Worm (Caenorhabditis elegans) whole organism, L3 larva: ENCODE measurements around the gene tag-335.
A peak's percentile ranks its signal among the peaks of the same experiment; 100 is the strongest.

Source experiments
- R02D3.7 ChIP-seq: fragments of 150-350 bp; optimal IDR thresholded peaks from 2 replicates; lab custom pipeline; 2014; ENCODE audit warnings: missing biosample characterization, missing genetic modification characterization
- aly-2 ChIP-seq: fragments of 150-350 bp; optimal IDR thresholded peaks from 2 replicates; lab custom pipeline; 2014; ENCODE audit warnings: missing biosample characterization, missing genetic modification characterization
- ama-1 ChIP-seq: fragments of 150-350 bp; optimal IDR thresholded peaks from 2 replicates; lab custom pipeline; 2018
- ceh-28 ChIP-seq: fragments of 150-350 bp; optimal IDR thresholded peaks from 2 replicates; lab custom pipeline; 2014; ENCODE audit warnings: missing biosample characterization, missing genetic modification reagents, missing genetic modification characterization
- ceh-82 ChIP-seq: fragments of 150-350 bp; optimal IDR thresholded peaks from 2 replicates; lab custom pipeline; 2014; ENCODE audit warnings: missing biosample characterization, missing genetic modification characterization
- egl-5 ChIP-seq: fragments of 150-350 bp; optimal IDR thresholded peaks from 2 replicates; lab custom pipeline; 2017; ENCODE audit warnings: missing biosample characterization, missing genetic modification reagents, missing genetic modification characterization, inconsistent platforms
- elt-1 ChIP-seq: fragments of 150-350 bp; optimal IDR thresholded peaks from 2 replicates; lab custom pipeline; 2014; ENCODE audit warnings: missing biosample characterization, missing genetic modification characterization
- elt-2 ChIP-seq: sonication (generic microtip); optimal IDR thresholded peaks from 2 replicates; lab custom pipeline; 2016; ENCODE audit warnings: missing genetic modification reagents, mild to moderate bottlenecking, missing genetic modification characterization, missing compliant biosample characterization
- elt-3 ChIP-seq, 3 experiments: fragments of 150-350 bp in 1 of 3; sonication (generic microtip) in 2 of 3; optimal IDR thresholded peaks; 2 replicates in 2 of 3; 4 replicates in 1 of 3; lab custom pipeline; 2014 to 2017; ENCODE audit warnings: missing biosample characterization in 3 of 3, missing genetic modification characterization in 3 of 3
- fkh-10 ChIP-seq: sonication (generic microtip); optimal IDR thresholded peaks from 2 replicates; lab custom pipeline; 2017; ENCODE audit warnings: missing biosample characterization, missing genetic modification reagents, missing genetic modification characterization
- fkh-2 ChIP-seq: fragments of 150-350 bp; optimal IDR thresholded peaks from 2 replicates; lab custom pipeline; 2014; ENCODE audit warnings: missing biosample characterization, missing genetic modification reagents, missing genetic modification characterization
- fos-1 ChIP-seq: fragments of 150-350 bp; optimal IDR thresholded peaks from 2 replicates; lab custom pipeline; 2014; ENCODE audit warnings: missing biosample characterization, missing genetic modification characterization
- hmg-11 ChIP-seq: sonication (generic microtip); optimal IDR thresholded peaks from 2 replicates; lab custom pipeline; 2016; ENCODE audit warnings: missing genetic modification characterization, missing compliant biosample characterization
- lin-15B ChIP-seq: fragments of 150-350 bp; optimal IDR thresholded peaks from 2 replicates; lab custom pipeline; 2014; ENCODE audit warnings: missing biosample characterization, missing genetic modification characterization
- lin-39 ChIP-seq: fragments of 150-350 bp; optimal IDR thresholded peaks from 2 replicates; lab custom pipeline; 2018; ENCODE audit warnings: missing biosample characterization, missing genetic modification reagents, missing genetic modification characterization
- lsy-12 ChIP-seq: sonication (generic microtip); optimal IDR thresholded peaks from 2 replicates; lab custom pipeline; 2016; ENCODE audit warnings: mild to moderate bottlenecking, missing genetic modification characterization, missing compliant biosample characterization
- mdl-1 ChIP-seq: fragments of 150-350 bp; optimal IDR thresholded peaks from 2 replicates; lab custom pipeline; 2014; ENCODE audit warnings: missing biosample characterization, missing genetic modification characterization
- mml-1 ChIP-seq: fragments of 150-350 bp; sonication (generic microtip); optimal IDR thresholded peaks from 3 replicates; lab custom pipeline; 2014; ENCODE audit warnings: missing biosample characterization, missing genetic modification characterization
- nfya-1 ChIP-seq: sonication (generic microtip); optimal IDR thresholded peaks from 2 replicates; lab custom pipeline; 2017; ENCODE audit warnings: missing genetic modification characterization, mild to moderate bottlenecking, missing compliant biosample characterization, antibody characterized with exemption, moderate library complexity; ENCODE audit not compliant: insufficient read depth
- nhr-12 ChIP-seq: fragments of 150-350 bp; optimal IDR thresholded peaks from 2 replicates; lab custom pipeline; 2014; ENCODE audit warnings: missing biosample characterization, missing genetic modification characterization
- nhr-23 ChIP-seq: fragments of 150-350 bp; optimal IDR thresholded peaks from 2 replicates; lab custom pipeline; 2014; ENCODE audit warnings: missing biosample characterization, missing genetic modification reagents, missing genetic modification characterization
- nhr-237 ChIP-seq: fragments of 150-350 bp; optimal IDR thresholded peaks from 2 replicates; lab custom pipeline; 2014; ENCODE audit warnings: missing biosample characterization, missing genetic modification characterization
- nhr-25 ChIP-seq: sonication (generic microtip); optimal IDR thresholded peaks from 2 replicates; lab custom pipeline; 2017; ENCODE audit warnings: missing biosample characterization, missing genetic modification characterization
- nhr-67 ChIP-seq: fragments of 150-350 bp; optimal IDR thresholded peaks from 2 replicates; lab custom pipeline; 2014; ENCODE audit warnings: missing biosample characterization, missing genetic modification characterization
- nhr-77 ChIP-seq: fragments of 150-350 bp; optimal IDR thresholded peaks from 2 replicates; lab custom pipeline; 2014; ENCODE audit warnings: missing biosample characterization, missing genetic modification characterization
- pha-4 ChIP-seq: fragments of 150-350 bp; optimal IDR thresholded peaks from 2 replicates; lab custom pipeline; 2014; ENCODE audit warnings: missing biosample characterization, missing genetic modification reagents, missing genetic modification characterization
- pqm-1 ChIP-seq: fragments of 150-350 bp; optimal IDR thresholded peaks from 2 replicates; lab custom pipeline; 2017; ENCODE audit warnings: missing biosample characterization, missing genetic modification characterization, inconsistent platforms
- sea-2 ChIP-seq: fragments of 150-350 bp; sonication (generic microtip); optimal IDR thresholded peaks from 4 replicates; lab custom pipeline; 2014; ENCODE audit warnings: missing biosample characterization, missing genetic modification reagents, missing genetic modification characterization
- skn-1 ChIP-seq: fragments of 150-350 bp; optimal IDR thresholded peaks from 2 replicates; lab custom pipeline; 2014; ENCODE audit warnings: missing biosample characterization, missing genetic modification characterization
- snpc-4 ChIP-seq: fragments of 150-350 bp; optimal IDR thresholded peaks from 2 replicates; lab custom pipeline; 2014; ENCODE audit warnings: missing biosample characterization, missing genetic modification characterization
- unc-39 ChIP-seq: sonication (generic microtip); optimal IDR thresholded peaks from 4 replicates; lab custom pipeline; 2017; ENCODE audit warnings: missing biosample characterization, missing genetic modification characterization
- ztf-11 ChIP-seq: fragments of 150-350 bp; optimal IDR thresholded peaks from 2 replicates; lab custom pipeline; 2014; ENCODE audit warnings: missing biosample characterization, missing genetic modification characterization

Gene tag-335

ce11 chrIV:12268272-12269045 lies 9.9 kb downstream of the tag-335 start, which contains the start of the genes ppm-1.H and rpl-34:
Gene ppm-1.H, minus strand, starts transcription at chrIV:12268322.
Gene rpl-34, plus strand, starts transcription at chrIV:12268995.
- TF ChIP-seq nfya-1 (tag; lab: Kevin White, UChicago) (peak; percentile 95), aly-2 (tag; lab: Kevin White, UChicago) (no peak), egl-5 (peak; percentile 87), pha-4 (tag; lab: Kevin White, UChicago) (peak; percentile 88), lin-15B (tag; lab: Kevin White, UChicago) (peak; percentile 82), hmg-11 (tag; lab: Kevin White, UChicago) (peak; percentile 31), R02D3.7 (tag; lab: Kevin White, UChicago) (peak; percentile 88), nhr-25 (tag; lab: Kevin White, UChicago) (peak; percentile 37), pqm-1 (tag; lab: Kevin White, UChicago) (peak; percentile 11), skn-1 (tag; lab: Kevin White, UChicago) (peak; percentile 21), fos-1 (tag; lab: Kevin White, UChicago) (no peak), nhr-23 (tag; lab: Kevin White, UChicago) (peak; percentile 27), lin-39 (tag; lab: Kevin White, UChicago) (peak; percentile 85), elt-1 (tag; lab: Kevin White, UChicago) (no peak)

ce11 chrIV:12265877-12266276 lies 12.5 kb downstream of the tag-335 start:
- TF ChIP-seq lsy-12 (no peak), fos-1 (tag; lab: Kevin White, UChicago) (no peak), pqm-1 (tag; lab: Kevin White, UChicago) (no peak), mdl-1 (no peak), mml-1 (tag; lab: Kevin White, UChicago) (no peak), nhr-77 (tag; lab: Kevin White, UChicago) (no peak), nhr-237 (tag; lab: Kevin White, UChicago) (no peak), nhr-12 (tag; lab: Kevin White, UChicago) (no peak), fkh-10 (no peak), nhr-67 (tag; lab: Kevin White, UChicago) (no peak), sea-2 (GFP tag; lab: Kevin White, UChicago) (no peak), ztf-11 (tag; lab: Kevin White, UChicago) (no peak), snpc-4 (tag; lab: Kevin White, UChicago) (no peak), nfya-1 (tag; lab: Kevin White, UChicago) (no peak)

- no peak for TF ChIP-seq lsy-12
- no peak for TF ChIP-seq nhr-237 (tag; lab: Kevin White, UChicago)
- TF ChIP-seq ama-1 = no peak
- TF ChIP-seq fos-1 (tag; lab: Kevin White, UChicago) = no peak
- no peak for TF ChIP-seq mml-1 (tag; lab: Kevin White, UChicago)
- no peak for TF ChIP-seq hmg-11 (tag; lab: Kevin White, UChicago)
- no peak for TF ChIP-seq ztf-11 (tag; lab: Kevin White, UChicago)
- no peak for TF ChIP-seq pqm-1 (tag; lab: Kevin White, UChicago)
- no peak for TF ChIP-seq R02D3.7 (tag; lab: Kevin White, UChicago)
- no peak for TF ChIP-seq ceh-28 (tag; lab: Kevin White, UChicago)
- TF ChIP-seq elt-3 (tag; optimal IDR thresholded peaks at IDR 0.05; lab: Kevin White, UChicago) = no peak
- no peak for TF ChIP-seq nhr-25 (tag; lab: Kevin White, UChicago)
- no peak for TF ChIP-seq ceh-82 (tag; lab: Kevin White, UChicago)
- no peak for TF ChIP-seq aly-2 (tag; lab: Kevin White, UChicago)
- no peak for TF ChIP-seq nhr-77 (tag; lab: Kevin White, UChicago)
- TF ChIP-seq elt-1 (tag; lab: Kevin White, UChicago) = no peak
- TF ChIP-seq unc-39 (tag; lab: Kevin White, UChicago) = no peak
- no peak for TF ChIP-seq elt-2 (tag; lab: Kevin White, UChicago)
- TF ChIP-seq fkh-2 (tag; lab: Kevin White, UChicago) = no peak
Observed at ce11 chrIV:12261353-12261752, 17.0 kb downstream of the tag-335 start, which contains the start of gene sre-14. Gene sre-14, minus strand, starts transcription at chrIV:12261453.

DNA sequence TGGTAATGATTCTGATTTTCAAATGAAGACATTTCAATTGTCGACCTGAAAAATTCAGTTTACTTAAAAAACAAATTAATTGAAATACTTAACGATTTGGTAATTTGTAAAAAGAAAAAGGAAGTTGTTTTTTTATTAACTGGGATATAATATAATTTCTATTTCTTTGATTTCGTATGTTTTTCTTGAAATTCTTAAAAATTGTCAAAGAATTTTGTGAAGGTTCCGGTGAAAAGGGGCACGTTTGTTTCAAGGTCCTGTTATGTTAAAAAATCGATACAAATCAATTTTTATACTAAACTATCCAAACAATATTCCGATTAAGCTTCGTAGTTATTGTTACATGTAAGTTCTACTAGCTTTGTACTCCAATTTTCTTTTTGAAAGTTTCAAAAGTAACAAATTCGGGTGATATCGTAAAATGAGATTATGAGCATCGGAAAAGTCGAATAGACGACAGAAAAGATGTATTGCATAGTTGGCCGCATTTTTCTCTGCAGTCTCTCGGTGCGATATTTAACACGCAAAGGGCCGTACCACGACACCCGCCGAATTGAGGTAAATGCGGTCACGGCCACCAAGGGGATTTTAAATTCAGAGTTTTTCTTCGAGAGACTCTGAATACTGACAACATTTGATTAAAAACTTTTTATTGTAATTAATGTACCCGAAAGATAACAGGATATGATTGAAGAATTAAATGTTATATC lies 19.1 kb downstream of the tag-335 start, which contains the start of gene Y39C12A.9:
Y39C12A.9 (minus strand) TSS at position 51 of the 710 bp plus-strand sequence.
- no peak for TF ChIP-seq sea-2 (GFP tag; lab: Kevin White, UChicago)
- peak; percentile 34 for TF ChIP-seq nfya-1 (tag; lab: Kevin White, UChicago)
- peak; percentile 42 for TF ChIP-seq lin-15B (tag; lab: Kevin White, UChicago)
- peak; percentile 26 for TF ChIP-seq lin-39 (tag; lab: Kevin White, UChicago)
